Fruit fly (Drosophila melanogaster): ENCODE measurements around the gene Rpt6R.

The Rpt6R gene

DNA sequence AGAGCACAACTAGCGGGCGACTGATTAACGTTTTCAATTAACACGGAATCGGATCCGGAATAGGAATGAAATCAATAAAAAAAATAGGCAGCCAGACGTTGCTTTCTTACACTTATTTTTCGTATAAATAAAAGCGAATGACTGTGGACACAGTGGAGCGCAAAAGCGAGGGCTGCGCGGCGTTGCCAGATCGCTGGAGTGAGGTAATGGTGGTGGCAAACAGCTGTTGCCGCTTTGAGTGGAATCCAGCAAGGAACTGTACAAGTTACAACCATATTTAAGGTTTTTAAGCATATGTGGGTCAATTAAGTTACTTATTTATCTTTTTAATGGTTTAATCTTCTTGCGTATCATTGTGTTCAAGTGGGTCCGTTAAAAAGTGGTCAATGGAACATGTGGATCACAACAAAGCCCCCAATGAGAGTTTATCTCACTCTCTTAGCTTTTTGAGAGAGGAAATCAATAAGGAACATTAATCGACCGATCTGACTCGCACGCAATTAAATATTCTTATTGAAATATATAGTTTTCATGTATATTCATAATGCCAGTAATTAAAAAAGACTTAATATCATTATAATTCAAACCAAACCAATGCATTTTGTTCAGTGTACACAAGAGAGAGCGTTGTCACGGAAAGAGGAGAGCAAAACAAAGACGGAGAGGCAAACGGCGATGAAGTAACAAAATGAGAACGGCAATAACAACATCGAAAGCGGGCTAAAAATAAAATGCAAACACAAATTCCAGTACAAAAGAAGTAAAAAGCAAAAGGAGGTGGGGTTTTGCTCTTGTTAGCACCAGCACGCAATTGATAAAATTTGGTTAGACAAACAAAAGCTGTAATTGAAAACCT is 16.9 kb upstream of the Rpt6R start:
- TF ChIP-seq CrebA (GFP tag; optimal IDR thresholded peaks at IDR 0.05; ENCODE audit: borderline replicate concordance) (peak; percentile 63), h (GFP tag; optimal IDR thresholded peaks at IDR 0.05) (peak; percentile 96), OdsH (GFP tag; optimal IDR thresholded peaks at IDR 0.05) (peak; percentile 90), Sp1 (GFP tag; optimal IDR thresholded peaks at IDR 0.05) (peak; percentile 84), HLH106 (tag; optimal IDR thresholded peaks at IDR 0.05) (peak; percentile 83), GATAd (GFP tag; optimal IDR thresholded peaks at IDR 0.05) (no peak), CG32264 (GFP tag; optimal IDR thresholded peaks at IDR 0.05) (peak; percentile 84), rgr (GFP tag; optimal IDR thresholded peaks at IDR 0.05) (peak; percentile 91), CG9705 (GFP tag; optimal IDR thresholded peaks at IDR 0.05) (peak; percentile 31), sage (GFP tag; optimal IDR thresholded peaks at IDR 0.05) (peak; percentile 87), woc (GFP tag; optimal IDR thresholded peaks at IDR 0.05) (peak; percentile 65), br (GFP tag; optimal IDR thresholded peaks at IDR 0.05) (peak; percentile 94), ey (GFP tag; optimal IDR thresholded peaks at IDR 0.05) (peak; percentile 92), Dif (GFP tag; optimal IDR thresholded peaks at IDR 0.05; ENCODE audit: partially characterized antibody) (peak; percentile 43), fru (GFP tag; optimal IDR thresholded peaks at IDR 0.05) (peak; percentile 92), dmrt93B (GFP tag; optimal IDR thresholded peaks at IDR 0.05) (peak; percentile 66), pan (optimal IDR thresholded peaks at IDR 0.05) (no peak), Rel (GFP tag; optimal IDR thresholded peaks at IDR 0.05) (peak; percentile 20), Rel (tag; optimal IDR thresholded peaks at IDR 0.05) (peak; percentile 62), foxo (GFP tag; optimal IDR thresholded peaks at IDR 0.05) (peak; percentile 67 to 95), dl (GFP tag; optimal IDR thresholded peaks at IDR 0.05; ENCODE audit: insufficient read depth in 1 of 2, partially characterized antibody in 2 of 2) (no peak), Vsx2 (GFP tag; optimal IDR thresholded peaks at IDR 0.05; ENCODE audit: partially characterized antibody) (no peak), tai (GFP tag; optimal IDR thresholded peaks at IDR 0.05) (no peak), lola (GFP tag; optimal IDR thresholded peaks at IDR 0.05) (no peak), Dfd (GFP tag; optimal IDR thresholded peaks at IDR 0.05) (no peak), Hr78 (GFP tag; optimal IDR thresholded peaks at IDR 0.05) (no peak), Myc (optimal IDR thresholded peaks at IDR 0.05) (no peak), dsf (GFP tag; optimal IDR thresholded peaks at IDR 0.05; ENCODE audit: borderline replicate concordance) (peak; percentile 65), Abd-B (GFP tag; optimal IDR thresholded peaks at IDR 0.05) (no peak), Jra (GFP tag; optimal IDR thresholded peaks at IDR 0.05) (peak; percentile 72), brk (GFP tag; optimal IDR thresholded peaks at IDR 0.05) (peak; percentile 84), Hnf4 (GFP tag; optimal IDR thresholded peaks at IDR 0.05) (peak; percentile 89), sv (GFP tag; optimal IDR thresholded peaks at IDR 0.05) (peak; percentile 43), Hr83 (GFP tag; optimal IDR thresholded peaks at IDR 0.05; ENCODE audit: poor library complexity, severe bottlenecking) (peak; percentile 48), psq (GFP tag; optimal IDR thresholded peaks at IDR 0.05) (peak; percentile 96)

dm6 chr3R:30599404-30599980 is 16.0 kb upstream of the Rpt6R start:
- TF ChIP-seq Rel (GFP tag; optimal IDR thresholded peaks at IDR 0.05): no peak
- TF ChIP-seq Rel (tag; optimal IDR thresholded peaks at IDR 0.05): peak; percentile 26
- no peak for TF ChIP-seq dl (GFP tag; optimal IDR thresholded peaks at IDR 0.05; ENCODE audit: insufficient read depth in 1 of 2, partially characterized antibody in 2 of 2)

DNA sequence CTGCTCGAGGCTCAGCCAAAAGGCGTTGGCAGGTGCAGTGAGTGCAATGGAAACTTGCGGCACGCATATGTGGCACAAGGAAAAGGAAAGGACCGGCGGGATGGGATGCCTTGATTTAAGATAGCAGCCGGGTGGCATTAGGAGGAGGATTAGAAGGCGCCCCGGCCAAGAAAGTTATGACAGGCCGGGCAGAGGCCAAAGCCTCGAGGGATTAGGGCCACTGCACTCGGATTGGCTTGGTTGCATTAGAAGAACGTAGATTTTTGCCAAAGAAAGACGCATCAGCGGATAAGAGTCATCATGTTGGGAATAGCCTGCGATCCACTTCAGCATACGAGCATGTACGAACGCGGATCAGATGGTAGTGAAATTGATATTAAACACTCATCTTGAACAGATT is 13.2 kb upstream of the Rpt6R start, which contains the start of gene CG31019:
Gene CG31019 (plus strand): TSS at position 301 of the 400 bp plus-strand sequence.
- TF ChIP-seq foxo (GFP tag; optimal IDR thresholded peaks at IDR 0.05) (no peak), h (GFP tag; optimal IDR thresholded peaks at IDR 0.05) (no peak), sv (GFP tag; optimal IDR thresholded peaks at IDR 0.05) (no peak), OdsH (GFP tag; optimal IDR thresholded peaks at IDR 0.05) (no peak), dl (GFP tag; optimal IDR thresholded peaks at IDR 0.05; ENCODE audit: insufficient read depth in 1 of 2, partially characterized antibody in 2 of 2) (no peak), Hr83 (GFP tag; optimal IDR thresholded peaks at IDR 0.05; ENCODE audit: poor library complexity, severe bottlenecking) (no peak), dmrt93B (GFP tag; optimal IDR thresholded peaks at IDR 0.05) (no peak), usp (GFP tag; optimal IDR thresholded peaks at IDR 0.05) (no peak), CG9705 (GFP tag; optimal IDR thresholded peaks at IDR 0.05) (no peak), Hr78 (GFP tag; optimal IDR thresholded peaks at IDR 0.05) (no peak), br (GFP tag; optimal IDR thresholded peaks at IDR 0.05) (no peak), N (GFP tag; optimal IDR thresholded peaks at IDR 0.05) (no peak), fru (GFP tag; optimal IDR thresholded peaks at IDR 0.05) (no peak), woc (GFP tag; optimal IDR thresholded peaks at IDR 0.05) (no peak), sage (GFP tag; optimal IDR thresholded peaks at IDR 0.05) (no peak), CrebA (GFP tag; optimal IDR thresholded peaks at IDR 0.05; ENCODE audit: borderline replicate concordance) (no peak), Jra (GFP tag; optimal IDR thresholded peaks at IDR 0.05) (no peak), jim (GFP tag; optimal IDR thresholded peaks at IDR 0.05) (no peak), pan (optimal IDR thresholded peaks at IDR 0.05) (no peak), Rel (GFP tag; optimal IDR thresholded peaks at IDR 0.05) (no peak), Rel (tag; optimal IDR thresholded peaks at IDR 0.05) (no peak)
